Worm (Caenorhabditis elegans): ENCODE measurements around the gene F41H10.12.

- TF ChIP-seq snpc-4 (tag; optimal IDR thresholded peaks at IDR 0.05), result no peak
- no peak for TF ChIP-seq lin-13 (GFP tag; optimal IDR thresholded peaks at IDR 0.05)
- TF ChIP-seq pqm-1 (tag; optimal IDR thresholded peaks at IDR 0.05), result no peak
- TF ChIP-seq mep-1 (tag; optimal IDR thresholded peaks at IDR 0.05), result no peak
- TF ChIP-seq nhr-237 (tag; optimal IDR thresholded peaks at IDR 0.05), result no peak
- no peak for TF ChIP-seq R02D3.7 (tag; optimal IDR thresholded peaks at IDR 0.05)
- TF ChIP-seq aha-1 (tag), result no peak
- TF ChIP-seq egl-27 (tag; optimal IDR thresholded peaks at IDR 0.05), result no peak
- TF ChIP-seq nhr-10 (tag; optimal IDR thresholded peaks at IDR 0.05), result no peak
- TF ChIP-seq cey-2 (tag; optimal IDR thresholded peaks at IDR 0.05; ENCODE audit: borderline replicate concordance, insufficient read depth), result no peak
- TF ChIP-seq nhr-77 (tag; optimal IDR thresholded peaks at IDR 0.05), result no peak
- TF ChIP-seq pha-4 (GFP tag; IDR thresholded peaks at IDR 0.05), result no peak
- TF ChIP-seq pha-4 (tag; optimal IDR thresholded peaks at IDR 0.05), result no peak
Measured at ce11 chrIV:5419122-5419521, 34.0 kb downstream of the F41H10.12 start, which contains the start of gene ehn-3.

Data from whole organism, L4 larva.